Fruit fly (Drosophila melanogaster) whole organism, pupa: ENCODE data around the gene Manf.

Experiments used
- CG10348 ChIP-seq: fragments of 200-800 bp; sonication (Bioruptor generic); IDR thresholded peaks from 2 replicates; pipeline ENCODE4 v1.3.6; 2022; ENCODE audit warnings: missing biosample characterization, missing genetic modification characterization
- CG12605 ChIP-seq: fragments of 200-800 bp; sonication (Bioruptor generic); IDR thresholded peaks from 2 replicates; pipeline ENCODE4 v1.3.6; 2022; ENCODE audit warnings: missing biosample characterization, missing genetic modification characterization
- CG13204 ChIP-seq: fragments of 200-800 bp; sonication (Bioruptor generic); optimal IDR thresholded peaks from 2 replicates; lab custom pipeline; 2018; ENCODE audit warnings: missing biosample characterization, mild to moderate bottlenecking, missing genetic modification characterization, moderate library complexity
- CG14655 ChIP-seq: fragments of 200-800 bp; sonication (Bioruptor generic); optimal IDR thresholded peaks from 3 replicates; lab custom pipeline; 2017; ENCODE audit warnings: mild to moderate bottlenecking, missing biosample characterization, missing genetic modification reagents, missing genetic modification characterization
- CG15710 ChIP-seq: fragments of 200-800 bp; sonication (Bioruptor generic); optimal IDR thresholded peaks from 2 replicates; lab custom pipeline; 2018; ENCODE audit warnings: missing biosample characterization, mild to moderate bottlenecking, missing genetic modification characterization, moderate library complexity
- CG17806 ChIP-seq: fragments of 200-800 bp; sonication (Bioruptor generic); optimal IDR thresholded peaks from 2 replicates; lab custom pipeline; 2018; ENCODE audit warnings: missing biosample characterization, mild to moderate bottlenecking, missing genetic modification characterization, moderate library complexity
- CG32121 ChIP-seq: fragments of 200-800 bp; sonication (Bioruptor generic); IDR thresholded peaks from 2 replicates; pipeline ENCODE4 v1.3.6; 2022; ENCODE audit warnings: missing biosample characterization, missing genetic modification characterization
- CG34367 ChIP-seq: fragments of 200-800 bp; sonication (Bioruptor generic); optimal IDR thresholded peaks from 2 replicates; lab custom pipeline; 2018; ENCODE audit warnings: missing biosample characterization, mild to moderate bottlenecking, missing genetic modification characterization
- CG4496 ChIP-seq: fragments of 200-800 bp; sonication (Bioruptor generic); IDR thresholded peaks from 3 replicates; pipeline ENCODE4 v1.3.6; 2022; ENCODE audit warnings: missing biosample characterization, missing genetic modification characterization
- CG8159 ChIP-seq: fragments of 200-800 bp; sonication (Bioruptor generic); optimal IDR thresholded peaks from 3 replicates; lab custom pipeline; 2018; ENCODE audit warnings: missing biosample characterization, mild to moderate bottlenecking, missing genetic modification characterization, moderate library complexity
- CG8301 ChIP-seq: fragments of 200-800 bp; sonication (Bioruptor generic); optimal IDR thresholded peaks from 2 replicates; lab custom pipeline; 2018; ENCODE audit warnings: missing biosample characterization, mild to moderate bottlenecking, missing genetic modification characterization
- CG9948 ChIP-seq: fragments of 200-800 bp; sonication (Bioruptor generic); optimal IDR thresholded peaks from 2 replicates; lab custom pipeline; 2018; ENCODE audit warnings: missing biosample characterization, mild to moderate bottlenecking, missing genetic modification characterization, moderate library complexity
- D1 ChIP-seq: fragments of 200-800 bp; sonication (Bioruptor generic); optimal IDR thresholded peaks from 2 replicates; lab custom pipeline; 2018; ENCODE audit warnings: missing biosample characterization, mild to moderate bottlenecking, missing genetic modification characterization, moderate library complexity
- EcR ChIP-seq: fragments of 200-800 bp; sonication (Bioruptor generic); optimal IDR thresholded peaks from 3 replicates; lab custom pipeline; 2019; ENCODE audit warnings: missing biosample characterization, missing genetic modification characterization, mild to moderate bottlenecking, moderate library complexity, missing genetic modification reagents
- Ets98B ChIP-seq: fragments of 200-800 bp; sonication (Bioruptor generic); IDR thresholded peaks from 2 replicates; pipeline ENCODE4 v1.3.6; 2022; ENCODE audit warnings: missing biosample characterization, missing genetic modification characterization
- Pif1A ChIP-seq: fragments of 200-800 bp; sonication (Bioruptor generic); optimal IDR thresholded peaks from 3 replicates; lab custom pipeline; 2016; ENCODE audit warnings: missing biosample characterization, missing genetic modification characterization
- Pif1B ChIP-seq: fragments of 200-800 bp; sonication (Bioruptor generic); optimal IDR thresholded peaks from 3 replicates; lab custom pipeline; 2016; ENCODE audit warnings: missing biosample characterization, missing genetic modification characterization
- Snoo ChIP-seq: fragments of 200-800 bp; sonication (Bioruptor generic); optimal IDR thresholded peaks from 3 replicates; lab custom pipeline; 2017; ENCODE audit warnings: missing biosample characterization, mild to moderate bottlenecking, missing genetic modification characterization, inconsistent platforms
- fd96Ca ChIP-seq: fragments of 200-800 bp; sonication (Bioruptor generic); IDR thresholded peaks from 3 replicates; pipeline ENCODE4 v1.3.6; 2022; ENCODE audit warnings: missing biosample characterization, missing genetic modification characterization
- gl ChIP-seq: fragments of 200-800 bp; sonication (Bioruptor generic); optimal IDR thresholded peaks from 2 replicates; lab custom pipeline; 2018; ENCODE audit warnings: missing biosample characterization, mild to moderate bottlenecking, missing genetic modification characterization
- rn ChIP-seq: fragments of 200-800 bp; sonication (Bioruptor generic); IDR thresholded peaks from 2 replicates; pipeline ENCODE4 v1.3.6; 2022; ENCODE audit warnings: missing biosample characterization, missing genetic modification characterization

The Manf gene

DNA sequence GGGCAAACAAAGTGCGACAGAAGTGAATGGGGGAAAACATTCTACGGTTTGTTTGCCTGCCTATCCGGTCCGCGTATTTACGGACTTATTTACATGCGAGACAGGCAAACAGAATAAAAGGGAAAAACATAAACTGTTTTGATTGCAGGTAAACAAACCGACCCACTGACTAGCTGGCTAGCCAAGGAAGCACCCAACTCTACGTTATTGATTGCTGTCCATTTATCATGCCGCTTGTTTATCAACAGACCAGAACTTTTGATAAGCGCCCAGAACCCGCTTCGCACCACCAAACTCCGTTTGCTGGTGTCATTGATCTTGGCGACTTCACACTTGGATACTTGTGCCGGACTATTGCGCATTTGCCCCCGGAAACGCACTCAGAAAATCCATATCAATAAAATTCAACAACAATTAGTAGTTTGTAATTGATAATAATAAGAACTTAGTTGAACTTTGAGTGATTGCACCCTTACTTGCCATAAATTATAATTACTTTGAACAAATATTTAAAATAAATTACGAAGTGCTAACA is 17.3 kb upstream of the Manf start:
- TF ChIP-seq CG13204 (GFP tag; lab: Kevin White, UChicago) (peak; percentile 48), Pif1A (peak; percentile 38), Ets98B (GFP tag; lab: Robert Waterston, UW) (peak; percentile 47), fd96Ca (no peak), CG34367 (tag; lab: Kevin White, UChicago) (peak; percentile 43), CG15710 (tag; lab: Kevin White, UChicago) (peak; percentile 9), EcR (peak; percentile 76), CG4496 (GFP tag; lab: Robert Waterston, UW) (peak; percentile 23; the same call in 1 of the 3 replicates), CG14655 (GFP tag; lab: Kevin White, UChicago) (peak; percentile 26), CG10348 (GFP tag; lab: Robert Waterston, UW) (no peak), gl (tag; lab: Kevin White, UChicago) (peak; percentile 63)
- TF ChIP-seq, all 21 proteins: peak for 9

- TF ChIP-seq Pif1A (no peak), CG8159 (tag; lab: Kevin White, UChicago) (peak; percentile 24), EcR (peak; percentile 63), Pif1B (GFP tag; lab: Kevin White, UChicago) (no peak), gl (tag; lab: Kevin White, UChicago) (peak; percentile 75), CG4496 (GFP tag; lab: Robert Waterston, UW) (no peak), CG9948 (peak; percentile 12), Snoo (tag; lab: Kevin White, UChicago) (no peak), CG34367 (tag; lab: Kevin White, UChicago) (peak; percentile 15), CG32121 (GFP tag; lab: Robert Waterston, UW) (no peak), CG10348 (GFP tag; lab: Robert Waterston, UW) (no peak), CG15710 (tag; lab: Kevin White, UChicago) (peak; percentile 36), Ets98B (GFP tag; lab: Robert Waterston, UW) (no peak), CG8301 (tag; lab: Kevin White, UChicago) (no peak), CG12605 (GFP tag; lab: Robert Waterston, UW) (no peak), CG13204 (GFP tag; lab: Kevin White, UChicago) (peak; percentile 57), CG17806 (tag; lab: Kevin White, UChicago) (peak; percentile 21), rn (no peak)
Measured at dm6 chr3R:16334329-16334728, 14.9 kb upstream of the Manf start.

- TF ChIP-seq CG8159 (tag; lab: Kevin White, UChicago) (no peak), CG34367 (tag; lab: Kevin White, UChicago) (no peak), CG17806 (tag; lab: Kevin White, UChicago) (no peak), rn (no peak), fd96Ca (no peak), EcR (no peak)
Measured at dm6 chr3R:16334797-16335196, 14.4 kb upstream of the Manf start.

- TF ChIP-seq Snoo (tag; lab: Kevin White, UChicago) (no peak), CG17806 (tag; lab: Kevin White, UChicago) (no peak), D1 (tag; lab: Kevin White, UChicago) (no peak), CG8301 (tag; lab: Kevin White, UChicago) (no peak), Pif1B (GFP tag; lab: Kevin White, UChicago) (no peak), CG12605 (GFP tag; lab: Robert Waterston, UW) (no peak), CG8159 (tag; lab: Kevin White, UChicago) (no peak), Ets98B (GFP tag; lab: Robert Waterston, UW) (no peak), EcR (no peak)
Measured at dm6 chr3R:16335438-16336073, 13.6 kb upstream of the Manf start.

DNA sequence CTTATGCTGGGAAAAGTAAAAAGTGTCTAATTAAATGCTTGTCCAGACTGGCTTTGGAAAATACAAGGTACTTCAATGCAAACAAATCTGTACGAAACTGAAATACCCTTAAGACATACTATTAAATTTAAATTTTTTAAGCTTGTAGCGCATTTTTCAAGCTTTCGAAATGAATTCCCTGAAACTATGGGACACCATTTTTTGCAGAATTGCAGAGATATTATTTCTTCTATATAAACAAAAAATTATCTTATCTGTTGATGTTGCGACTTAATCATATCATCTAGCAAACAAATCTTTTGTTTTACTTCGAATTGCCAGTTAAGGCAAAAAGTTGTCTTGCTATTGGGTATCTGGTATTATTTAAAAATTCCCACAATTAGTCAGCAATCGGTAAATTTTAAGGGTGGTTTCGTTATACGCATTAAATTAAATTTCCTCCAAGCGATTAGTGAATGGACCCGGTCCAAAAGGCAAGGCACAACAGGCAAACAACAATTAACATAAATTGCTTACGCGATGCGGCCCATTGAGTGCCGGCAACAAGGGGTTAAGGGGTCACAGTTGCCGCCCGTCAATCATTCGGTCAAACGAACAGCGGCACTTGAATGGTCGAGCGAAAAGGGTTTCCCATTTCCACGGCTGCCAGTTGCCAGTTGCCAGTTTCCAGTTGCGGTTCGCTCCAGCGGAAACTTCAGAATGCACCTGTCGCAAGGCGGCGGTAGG is 12.7 kb upstream of the Manf start:
- TF ChIP-seq CG4496 (GFP tag; lab: Robert Waterston, UW), result 0 out of 3 replicates have a peak, but pooled peaks have one; percentile 21
- peak; percentile 75 for TF ChIP-seq CG14655 (GFP tag; lab: Kevin White, UChicago)
- TF ChIP-seq Pif1A, result peak; percentile 41
- no peak for TF ChIP-seq CG32121 (GFP tag; lab: Robert Waterston, UW)
- no peak for TF ChIP-seq CG12605 (GFP tag; lab: Robert Waterston, UW)
- TF ChIP-seq D1 (tag; lab: Kevin White, UChicago), result no peak
- peak; percentile 33 for TF ChIP-seq CG8159 (tag; lab: Kevin White, UChicago)
- peak; percentile 8 for TF ChIP-seq Snoo (tag; lab: Kevin White, UChicago)
- TF ChIP-seq EcR, result no peak
- peak; percentile 69 for TF ChIP-seq CG8301 (tag; lab: Kevin White, UChicago)
- TF ChIP-seq CG10348 (GFP tag; lab: Robert Waterston, UW), result no peak
- peak; percentile 34 for TF ChIP-seq Pif1B (GFP tag; lab: Kevin White, UChicago)
- peak; percentile 15 for TF ChIP-seq CG17806 (tag; lab: Kevin White, UChicago)
- TF ChIP-seq CG13204 (GFP tag; lab: Kevin White, UChicago), result no peak
- TF ChIP-seq Ets98B (GFP tag; lab: Robert Waterston, UW), result no peak; the same call in 1 of the 2 replicates
- TF ChIP-seq CG34367 (tag; lab: Kevin White, UChicago), result no peak
- no peak for TF ChIP-seq rn
- no peak for TF ChIP-seq fd96Ca
